Fruit fly (Drosophila melanogaster) whole organism, embryonic: Measurements from ENCODE around the gene VhaM9.7-b.

Experiments used
- Blimp-1 ChIP-seq: fragments of 200-800 bp; sonication (Bioruptor generic); optimal IDR thresholded peaks from 3 replicates; lab custom pipeline; 2018; ENCODE audit warnings: missing biosample characterization, missing genetic modification characterization, mild to moderate bottlenecking, moderate library complexity, missing genetic modification reagents
- CG10147 ChIP-seq: fragments of 200-800 bp; sonication (Bioruptor generic); optimal IDR thresholded peaks from 2 replicates; lab custom pipeline; 2019; ENCODE audit warnings: missing biosample characterization, mild to moderate bottlenecking, missing genetic modification characterization, moderate library complexity
- CG10209 ChIP-seq: fragments of 200-800 bp; sonication (Bioruptor generic); optimal IDR thresholded peaks from 3 replicates; lab custom pipeline; 2017; ENCODE audit warnings: missing biosample characterization, mild to moderate bottlenecking, missing genetic modification characterization, missing genetic modification reagents
- CG1233 ChIP-seq: fragments of 200-800 bp; sonication (Bioruptor generic); optimal IDR thresholded peaks from 4 replicates; lab custom pipeline; 2018; ENCODE audit warnings: missing biosample characterization, mild to moderate bottlenecking, missing genetic modification characterization
- CG14710 ChIP-seq: fragments of 200-800 bp; sonication (Bioruptor generic); optimal IDR thresholded peaks from 3 replicates; lab custom pipeline; 2019; ENCODE audit warnings: missing biosample characterization, mild to moderate bottlenecking, missing genetic modification characterization, moderate library complexity
- CG14860 ChIP-seq: fragments of 200-800 bp; sonication (Bioruptor generic); IDR thresholded peaks from 3 replicates; pipeline ENCODE4 v1.3.6; 2022; ENCODE audit warnings: missing biosample characterization, missing genetic modification characterization; ENCODE audit not compliant: partially characterized antibody
- CG15269 ChIP-seq: fragments of 200-800 bp; sonication (Bioruptor generic); optimal IDR thresholded peaks from 2 replicates; lab custom pipeline; 2018; ENCODE audit warnings: missing biosample characterization, mild to moderate bottlenecking, missing genetic modification characterization, moderate library complexity
- CG1602 ChIP-seq: fragments of 200-800 bp; sonication (Bioruptor generic); optimal IDR thresholded peaks from 3 replicates; lab custom pipeline; 2016; ENCODE audit warnings: missing biosample characterization, missing genetic modification characterization
- CG1832 ChIP-seq: fragments of 200-800 bp; sonication (Bioruptor generic); optimal IDR thresholded peaks from 2 replicates; lab custom pipeline; 2017; ENCODE audit warnings: missing biosample characterization, mild to moderate bottlenecking, missing genetic modification characterization, inconsistent platforms
- CG2678 ChIP-seq: fragments of 200-800 bp; sonication (Bioruptor generic); optimal IDR thresholded peaks from 3 replicates; lab custom pipeline; 2019; ENCODE audit warnings: missing biosample characterization, mild to moderate bottlenecking, missing genetic modification characterization, moderate library complexity
- CG30431 ChIP-seq: fragments of 200-800 bp; sonication (Bioruptor generic); optimal IDR thresholded peaks from 2 replicates; lab custom pipeline; 2017; ENCODE audit warnings: missing biosample characterization, missing genetic modification characterization
- CG32772 ChIP-seq: fragments of 200-800 bp; sonication (Bioruptor generic); IDR thresholded peaks from 2 replicates; pipeline ENCODE4 v1.3.6; 2022; ENCODE audit warnings: missing biosample characterization, missing genetic modification characterization
- CG34376 ChIP-seq: fragments of 200-800 bp; sonication (Bioruptor generic); optimal IDR thresholded peaks from 2 replicates; lab custom pipeline; 2018; ENCODE audit warnings: missing biosample characterization, mild to moderate bottlenecking, missing genetic modification characterization
- CG7928 ChIP-seq: fragments of 200-800 bp; sonication (Bioruptor generic); optimal IDR thresholded peaks from 2 replicates; lab custom pipeline; 2017; ENCODE audit warnings: missing biosample characterization, mild to moderate bottlenecking, missing genetic modification characterization
- Camta ChIP-seq: fragments of 200-800 bp; sonication (Bioruptor generic); optimal IDR thresholded peaks from 2 replicates; lab custom pipeline; 2016; ENCODE audit warnings: missing biosample characterization, missing genetic modification characterization
- Hand ChIP-seq: fragments of 200-800 bp; sonication (Bioruptor generic); optimal IDR thresholded peaks from 2 replicates; lab custom pipeline; 2017; ENCODE audit warnings: mild to moderate bottlenecking, missing biosample characterization, missing genetic modification reagents, missing genetic modification characterization
- Lpt ChIP-seq: fragments of >200 bp; optimal IDR thresholded peaks from 2 replicates; lab custom pipeline; 2018; ENCODE audit warnings: missing biosample characterization, missing genetic modification characterization
- MTF-1 ChIP-seq: fragments of 200-800 bp; sonication (Bioruptor generic); optimal IDR thresholded peaks from 2 replicates; lab custom pipeline; 2018; ENCODE audit warnings: missing biosample characterization, mild to moderate bottlenecking, missing genetic modification characterization, borderline replicate concordance
- Med ChIP-seq: fragments of 200-800 bp; sonication (Bioruptor generic); peaks from one replicate; lab custom pipeline; 2016; ENCODE audit warnings: missing biosample characterization, missing genetic modification characterization, mild to moderate bottlenecking, inconsistent platforms, moderate library complexity
- Meics ChIP-seq: fragments of 200-800 bp; sonication (Bioruptor generic); optimal IDR thresholded peaks from 2 replicates; lab custom pipeline; 2017; ENCODE audit warnings: missing biosample characterization, mild to moderate bottlenecking, missing genetic modification characterization
- Mrtf ChIP-seq: fragments of 200-800 bp; sonication (Bioruptor generic); IDR thresholded peaks from 3 replicates; pipeline ENCODE4 v1.3.6; 2022; ENCODE audit warnings: missing biosample characterization, missing genetic modification characterization
- Nf-YA ChIP-seq: fragments of 200-800 bp; sonication (Bioruptor generic); IDR thresholded peaks from 2 replicates; pipeline ENCODE4 v1.3.6; 2022; ENCODE audit warnings: missing biosample characterization, missing genetic modification characterization
- Oli ChIP-seq: fragments of 200-800 bp; sonication (Bioruptor generic); optimal IDR thresholded peaks from 2 replicates; lab custom pipeline; 2018; ENCODE audit warnings: missing biosample characterization, mild to moderate bottlenecking, missing genetic modification characterization, moderate library complexity
- Scr ChIP-seq: fragments of 200-800 bp; sonication (Bioruptor generic); IDR thresholded peaks from 2 replicates; pipeline ENCODE4 v1.3.6; 2022; ENCODE audit warnings: missing biosample characterization, missing genetic modification characterization; ENCODE audit not compliant: partially characterized antibody
- Side ChIP-seq: fragments of 200-800 bp; sonication (Bioruptor generic); optimal IDR thresholded peaks from 2 replicates; lab custom pipeline; 2016; ENCODE audit warnings: missing biosample characterization, missing genetic modification characterization
- Sry-β ChIP-seq: fragments of 200-800 bp; sonication (Bioruptor generic); optimal IDR thresholded peaks from 2 replicates; lab custom pipeline; 2018; ENCODE audit warnings: missing biosample characterization, mild to moderate bottlenecking, missing genetic modification characterization, moderate library complexity
- Tbp ChIP-seq: fragments of >200 bp; optimal IDR thresholded peaks from 2 replicates; lab custom pipeline; 2018; ENCODE audit warnings: missing biosample characterization, missing genetic modification characterization
- btn ChIP-seq: fragments of 200-800 bp; sonication (Bioruptor generic); optimal IDR thresholded peaks from 2 replicates; lab custom pipeline; 2016; ENCODE audit warnings: missing biosample characterization, missing genetic modification characterization
- chinmo ChIP-seq: fragments of 200-800 bp; sonication (Bioruptor generic); IDR thresholded peaks from 4 replicates; pipeline ENCODE4 v1.3.6; 2022; ENCODE audit warnings: missing biosample characterization, missing genetic modification characterization; ENCODE audit not compliant: partially characterized antibody
- dysf ChIP-seq: fragments of 200-800 bp; sonication (Bioruptor generic); IDR thresholded peaks from 3 replicates; pipeline ENCODE4 v1.3.6; 2022; ENCODE audit warnings: missing biosample characterization, missing genetic modification characterization
- eyg ChIP-seq: fragments of 200-800 bp; sonication (Bioruptor generic); optimal IDR thresholded peaks from 3 replicates; lab custom pipeline; 2016; ENCODE audit warnings: missing biosample characterization, missing genetic modification characterization
- fd64A ChIP-seq: fragments of 200-800 bp; sonication (Bioruptor generic); optimal IDR thresholded peaks from 3 replicates; lab custom pipeline; 2018; ENCODE audit warnings: missing biosample characterization, mild to moderate bottlenecking, missing genetic modification characterization
- fru ChIP-seq: fragments of >200 bp; optimal IDR thresholded peaks from 2 replicates; lab custom pipeline; 2017
- fu2 ChIP-seq: fragments of 200-800 bp; sonication (Bioruptor generic); optimal IDR thresholded peaks from 2 replicates; lab custom pipeline; 2016; ENCODE audit warnings: missing biosample characterization, missing genetic modification characterization
- gce ChIP-seq: fragments of 200-800 bp; sonication (Bioruptor generic); IDR thresholded peaks from 3 replicates; pipeline ENCODE4 v1.3.6; 2022; ENCODE audit warnings: missing biosample characterization, missing genetic modification characterization
- gsb-n ChIP-seq: fragments of 200-800 bp; sonication (Bioruptor generic); optimal IDR thresholded peaks from 3 replicates; lab custom pipeline; 2018; ENCODE audit warnings: missing biosample characterization, mild to moderate bottlenecking, missing genetic modification characterization
- insv ChIP-seq, 2 experiments: fragments of 200-800 bp; sonication (Bioruptor generic); optimal IDR thresholded peaks; 3 replicates each; lab custom pipeline; 2016 to 2018; ENCODE audit warnings: missing biosample characterization in 2 of 2, missing genetic modification characterization in 2 of 2
- nerfin-1 ChIP-seq: fragments of 200-800 bp; sonication (Bioruptor generic); optimal IDR thresholded peaks from 3 replicates; lab custom pipeline; 2019; ENCODE audit warnings: missing biosample characterization, mild to moderate bottlenecking, missing genetic modification characterization, moderate library complexity
- nmo ChIP-seq: fragments of 200-800 bp; sonication (Bioruptor generic); optimal IDR thresholded peaks from 2 replicates; lab custom pipeline; 2018; ENCODE audit warnings: missing biosample characterization, mild to moderate bottlenecking, missing genetic modification characterization, moderate library complexity
- otp ChIP-seq: fragments of 200-800 bp; sonication (Bioruptor generic); IDR thresholded peaks from 3 replicates; pipeline ENCODE4, ENCODE4 v1.3.6; 2022; ENCODE audit warnings: missing biosample characterization, missing genetic modification characterization
- pfk ChIP-seq: fragments of 200-800 bp; sonication (Bioruptor generic); optimal IDR thresholded peaks from 2 replicates; lab custom pipeline; 2018; ENCODE audit warnings: missing biosample characterization, mild to moderate bottlenecking, missing genetic modification characterization, moderate library complexity
- prd ChIP-seq, 3 experiments: fragments of >200 bp in 2 of 3; fragments of 200-800 bp in 1 of 3; sonication (Bioruptor generic) in 1 of 3; optimal IDR thresholded peaks in 2 of 3; IDR thresholded peaks in 1 of 3; 2 replicates in 2 of 3; 3 replicates in 1 of 3; pipeline versions ENCODE4 v1.3.6 to Lab custom; 2017 to 2022; ENCODE audit warnings: missing biosample characterization in 1 of 3, missing genetic modification characterization in 1 of 3
- ranshi ChIP-seq: fragments of 200-800 bp; sonication (Bioruptor generic); IDR thresholded peaks from 2 replicates; pipeline ENCODE4 v1.3.6; 2022; ENCODE audit warnings: missing biosample characterization, missing genetic modification characterization
- sc ChIP-seq, 3 experiments: fragments of >200 bp in 2 of 3; fragments of 200-800 bp in 1 of 3; sonication (Bioruptor generic) in 1 of 3; optimal IDR thresholded peaks; 2 replicates in 2 of 3; 3 replicates in 1 of 3; lab custom pipeline; 2017; ENCODE audit warnings: mild to moderate bottlenecking in 1 of 3, missing biosample characterization in 1 of 3, missing genetic modification characterization in 1 of 3, missing genetic modification reagents in 1 of 3
- schlank ChIP-seq: fragments of 200-800 bp; sonication (Bioruptor generic); optimal IDR thresholded peaks from 2 replicates; lab custom pipeline; 2018; ENCODE audit warnings: missing biosample characterization, mild to moderate bottlenecking, missing genetic modification characterization
- stc ChIP-seq: fragments of 200-800 bp; sonication (Bioruptor generic); IDR thresholded peaks from 2 replicates; pipeline ENCODE4 v1.3.6; 2022; ENCODE audit warnings: missing biosample characterization, missing genetic modification characterization
- sug ChIP-seq: fragments of 200-800 bp; optimal IDR thresholded peaks from 2 replicates; lab custom pipeline; 2019; ENCODE audit warnings: missing biosample characterization, mild to moderate bottlenecking, missing genetic modification characterization, moderate library complexity

Gene VhaM9.7-b

dm6 chr3L:21539245-21540196, at the start of gene VhaM9.7-b, which contains the start of gene COX8 (continued):
- TF ChIP-seq chinmo (GFP tag; lab: Robert Waterston, UW) (0 out of 4 replicates have a peak, but pooled peaks have one; percentile 63), Lpt (no peak), CG14860 (GFP tag; lab: Robert Waterston, UW) (peak; percentile 61; the same call in 1 of the 3 replicates), Nf-YA (GFP tag; lab: Robert Waterston, UW) (no peak), CG10209 (no peak), Meics (GFP tag; lab: Kevin White, UChicago) (no peak), CG30431 (GFP tag; lab: Kevin White, UChicago) (no peak), MTF-1 (no peak), CG10147 (GFP tag; lab: Kevin White, UChicago) (no peak), nerfin-1 (tag; lab: Kevin White, UChicago) (no peak), gce (GFP tag; lab: Robert Waterston, UW) (no peak), CG1832 (GFP tag; lab: Kevin White, UChicago) (no peak), Camta (GFP tag; lab: Kevin White, UChicago) (peak; percentile 36), sug (tag; lab: Kevin White, UChicago) (peak; percentile 78), insv (GFP tag; optimal IDR thresholded peaks at IDR 0.05; lab: Kevin White, UChicago) (no peak), CG2678 (no peak), CG34376 (GFP tag; lab: Kevin White, UChicago) (peak; percentile 27), Tbp (GFP tag; lab: Kevin White, UChicago) (no peak), nmo (GFP tag; lab: Kevin White, UChicago) (peak; percentile 78), schlank (tag; lab: Kevin White, UChicago) (no peak), Med (GFP tag; lab: Kevin White, UChicago) (peak; percentile 85), gsb-n (no peak), Side (GFP tag; lab: Kevin White, UChicago) (no peak), Mrtf (GFP tag; lab: Robert Waterston, UW) (no peak), CG14710 (tag; lab: Kevin White, UChicago) (peak; percentile 82), CG32772 (GFP tag; lab: Robert Waterston, UW) (no peak; the same call in 1 of the 2 replicates), fru (lab: Kevin White, UChicago) (no peak), fd64A (GFP tag; lab: Kevin White, UChicago) (no peak), stc (GFP tag; lab: Robert Waterston, UW) (no peak; the same call in 1 of the 2 replicates), fu2 (GFP tag; lab: Kevin White, UChicago) (peak; percentile 2), dysf (GFP tag; lab: Robert Waterston, UW) (0 out of 3 replicates have a peak, but pooled peaks have one; percentile 57), Blimp-1 (no peak), CG7928 (GFP tag; lab: Kevin White, UChicago) (peak; percentile 25), CG1602 (GFP tag; lab: Kevin White, UChicago) (peak; percentile 65), Hand (no peak), prd (optimal IDR thresholded peaks at IDR 0.05; lab: Kevin White, UChicago) (no peak), prd (GFP tag; IDR thresholded peaks at IDR 0.05; lab: Robert Waterston, UW) (peak; percentile 78; the same call in 2 of the 3 replicates), Oli (tag; lab: Kevin White, UChicago) (no peak), CG15269 (no peak), ranshi (GFP tag; lab: Robert Waterston, UW) (peak; percentile 73), Sry-β (GFP tag; lab: Kevin White, UChicago) (no peak), otp (GFP tag; lab: Robert Waterston, UW) (no peak), Scr (peak; percentile 77), pfk (GFP tag; lab: Kevin White, UChicago) (peak; percentile 24), eyg (GFP tag; lab: Kevin White, UChicago) (peak; percentile 20), sc (optimal IDR thresholded peaks at IDR 0.05; lab: Kevin White, UChicago) (no peak), sc (GFP tag; optimal IDR thresholded peaks at IDR 0.05; lab: Kevin White, UChicago) (no peak), CG1233 (no peak), btn (GFP tag; lab: Kevin White, UChicago) (no peak)
